Fruit fly (Drosophila melanogaster) whole organism, embryonic: ENCODE data around the gene Uba2.

Experiments used
- ATbp ChIP-seq: fragments of 200-800 bp; sonication (Bioruptor generic); optimal IDR thresholded peaks from 2 replicates; lab custom pipeline; 2017; ENCODE audit warnings: missing biosample characterization, mild to moderate bottlenecking, missing genetic modification characterization, missing genetic modification reagents
- Blimp-1 ChIP-seq: fragments of 200-800 bp; sonication (Bioruptor generic); optimal IDR thresholded peaks from 3 replicates; lab custom pipeline; 2018; ENCODE audit warnings: missing biosample characterization, missing genetic modification characterization, mild to moderate bottlenecking, moderate library complexity, missing genetic modification reagents
- CG11560 ChIP-seq: fragments of 200-800 bp; sonication (Bioruptor generic); IDR thresholded peaks from 3 replicates; pipeline ENCODE4 v1.3.6; 2022; ENCODE audit warnings: missing biosample characterization, missing genetic modification characterization
- CG11695 ChIP-seq: fragments of 200-800 bp; sonication (Bioruptor generic); IDR thresholded peaks from 3 replicates; pipeline ENCODE4 v1.3.6; 2022; ENCODE audit warnings: missing biosample characterization, missing genetic modification characterization
- CG12236 ChIP-seq: fragments of 200-800 bp; sonication (Bioruptor generic); optimal IDR thresholded peaks from 2 replicates; lab custom pipeline; 2016; ENCODE audit warnings: missing biosample characterization, missing genetic modification characterization
- CG12391 ChIP-seq: fragments of 200-800 bp; sonication (Bioruptor generic); optimal IDR thresholded peaks from 3 replicates; lab custom pipeline; 2018; ENCODE audit warnings: missing biosample characterization, mild to moderate bottlenecking, missing genetic modification characterization, moderate library complexity
- CG13287 ChIP-seq: fragments of 200-800 bp; sonication (Bioruptor generic); IDR thresholded peaks from 2 replicates; pipeline ENCODE4 v1.3.6; 2022; ENCODE audit warnings: missing biosample characterization, missing genetic modification characterization; ENCODE audit not compliant: partially characterized antibody
- CG14710 ChIP-seq: fragments of 200-800 bp; sonication (Bioruptor generic); optimal IDR thresholded peaks from 3 replicates; lab custom pipeline; 2019; ENCODE audit warnings: missing biosample characterization, mild to moderate bottlenecking, missing genetic modification characterization, moderate library complexity
- CG15514 ChIP-seq: fragments of 200-800 bp; sonication (Bioruptor generic); optimal IDR thresholded peaks from 3 replicates; lab custom pipeline; 2017; ENCODE audit warnings: missing biosample characterization, missing genetic modification characterization, mild to moderate bottlenecking, moderate library complexity, missing genetic modification reagents
- CG16813 ChIP-seq: fragments of 200-800 bp; sonication (Bioruptor generic); IDR thresholded peaks from 3 replicates; pipeline ENCODE4 v1.3.6; 2022; ENCODE audit warnings: missing biosample characterization, missing genetic modification characterization; ENCODE audit not compliant: partially characterized antibody
- CG18262 ChIP-seq: fragments of 200-800 bp; optimal IDR thresholded peaks from 3 replicates; lab custom pipeline; 2019; ENCODE audit warnings: missing biosample characterization, mild to moderate bottlenecking, missing genetic modification characterization, moderate library complexity
- CG2116 ChIP-seq: fragments of 200-800 bp; sonication (Bioruptor generic); optimal IDR thresholded peaks from 3 replicates; lab custom pipeline; 2018; ENCODE audit warnings: missing biosample characterization, mild to moderate bottlenecking, missing genetic modification characterization
- CG2120 ChIP-seq: fragments of 200-800 bp; sonication (Bioruptor generic); optimal IDR thresholded peaks from 3 replicates; lab custom pipeline; 2016; ENCODE audit warnings: missing biosample characterization, missing genetic modification characterization
- CG32532 ChIP-seq: fragments of 200-800 bp; sonication (Bioruptor generic); IDR thresholded peaks from 2 replicates; pipeline ENCODE4 v1.3.6; 2022; ENCODE audit warnings: missing biosample characterization, missing genetic modification characterization
- CG3407 ChIP-seq: fragments of 200-800 bp; sonication (Bioruptor generic); optimal IDR thresholded peaks from 2 replicates; lab custom pipeline; 2018; ENCODE audit warnings: missing biosample characterization, mild to moderate bottlenecking, missing genetic modification characterization
- CG4617 ChIP-seq: fragments of 200-800 bp; sonication (Bioruptor generic); optimal IDR thresholded peaks from 3 replicates; lab custom pipeline; 2016; ENCODE audit warnings: missing biosample characterization, missing genetic modification characterization, borderline replicate concordance
- CG7786 ChIP-seq: fragments of 200-800 bp; sonication (Bioruptor generic); optimal IDR thresholded peaks from 2 replicates; lab custom pipeline; 2016; ENCODE audit warnings: missing biosample characterization, missing genetic modification characterization
- CG7928 ChIP-seq: fragments of 200-800 bp; sonication (Bioruptor generic); optimal IDR thresholded peaks from 2 replicates; lab custom pipeline; 2017; ENCODE audit warnings: missing biosample characterization, mild to moderate bottlenecking, missing genetic modification characterization
- CG8290 ChIP-seq, 3 experiments: fragments of 200-800 bp; sonication (Bioruptor generic); optimal IDR thresholded peaks; 2 replicates each; lab custom pipeline; 2016 to 2019; ENCODE audit warnings: missing biosample characterization in 3 of 3, missing genetic modification characterization in 3 of 3, mild to moderate bottlenecking in 2 of 3, moderate library complexity in 1 of 3
- CG8478 ChIP-seq: fragments of >200 bp; optimal IDR thresholded peaks from 2 replicates; lab custom pipeline; 2018
- CG8944 ChIP-seq: fragments of 200-800 bp; sonication (Bioruptor generic); optimal IDR thresholded peaks from 3 replicates; lab custom pipeline; 2016; ENCODE audit warnings: missing biosample characterization, missing genetic modification characterization
- Dp ChIP-seq: fragments of 200-800 bp; sonication (Bioruptor generic); optimal IDR thresholded peaks from 2 replicates; lab custom pipeline; 2018; ENCODE audit warnings: missing biosample characterization, mild to moderate bottlenecking, missing genetic modification characterization, moderate library complexity
- E2f2 ChIP-seq: fragments of 200-800 bp; sonication (Bioruptor generic); IDR thresholded peaks from 2 replicates; pipeline ENCODE4 v1.3.6; 2022; ENCODE audit warnings: missing biosample characterization, missing genetic modification characterization
- ERR ChIP-seq: fragments of 200-800 bp; sonication (Bioruptor generic); optimal IDR thresholded peaks from 2 replicates; lab custom pipeline; 2016; ENCODE audit warnings: missing biosample characterization, missing genetic modification characterization
- Ets97D ChIP-seq: fragments of 200-800 bp; sonication (Bioruptor generic); optimal IDR thresholded peaks from 3 replicates; lab custom pipeline; 2016; ENCODE audit warnings: missing biosample characterization, missing genetic modification characterization
- Fer3 ChIP-seq: fragments of 200-800 bp; sonication (Bioruptor generic); optimal IDR thresholded peaks from 2 replicates; lab custom pipeline; 2018; ENCODE audit warnings: missing biosample characterization, mild to moderate bottlenecking, missing genetic modification characterization, moderate library complexity
- HLH4C ChIP-seq: fragments of 200-800 bp; sonication (Bioruptor generic); IDR thresholded peaks from 3 replicates; pipeline ENCODE4 v1.3.6; 2022; ENCODE audit warnings: missing biosample characterization, missing genetic modification characterization; ENCODE audit not compliant: partially characterized antibody
- HmgD ChIP-seq: fragments of 200-800 bp; sonication (Bioruptor generic); optimal IDR thresholded peaks from 3 replicates; lab custom pipeline; 2016; ENCODE audit warnings: missing biosample characterization, missing genetic modification characterization
- NK7.1 ChIP-seq: fragments of 200-800 bp; sonication (Bioruptor generic); optimal IDR thresholded peaks from 3 replicates; lab custom pipeline; 2016; ENCODE audit warnings: missing biosample characterization, missing genetic modification characterization
- Opbp ChIP-seq: fragments of 200-800 bp; sonication (Bioruptor generic); IDR thresholded peaks from 3 replicates; pipeline ENCODE4 v1.3.6; 2022; ENCODE audit warnings: missing biosample characterization, missing genetic modification characterization; ENCODE audit not compliant: partially characterized antibody
- YL-1 ChIP-seq: fragments of 200-800 bp; sonication (Bioruptor generic); optimal IDR thresholded peaks from 3 replicates; lab custom pipeline; 2017; ENCODE audit warnings: missing biosample characterization, mild to moderate bottlenecking, missing genetic modification characterization
- bab2 ChIP-seq: fragments of 200-800 bp; sonication (Bioruptor generic); optimal IDR thresholded peaks from 2 replicates; lab custom pipeline; 2016; ENCODE audit warnings: missing biosample characterization, missing genetic modification characterization
- bigmax ChIP-seq: fragments of 200-800 bp; sonication (Bioruptor generic); optimal IDR thresholded peaks from 2 replicates; lab custom pipeline; 2018; ENCODE audit warnings: missing biosample characterization, mild to moderate bottlenecking, missing genetic modification characterization
- da ChIP-seq: fragments of 200-800 bp; sonication (Bioruptor generic); optimal IDR thresholded peaks from 2 replicates; lab custom pipeline; 2016; ENCODE audit warnings: missing biosample characterization, missing genetic modification characterization
- dimm ChIP-seq: fragments of 200-800 bp; sonication (Bioruptor generic); IDR thresholded peaks from 2 replicates; pipeline ENCODE4 v1.3.6; 2022; ENCODE audit warnings: missing biosample characterization, missing genetic modification characterization
- ftz-f1 ChIP-seq: fragments of 200-800 bp; sonication (Bioruptor generic); optimal IDR thresholded peaks from 2 replicates; lab custom pipeline; 2016; ENCODE audit warnings: missing biosample characterization, missing genetic modification characterization
- maf-S ChIP-seq: fragments of 200-800 bp; sonication (Bioruptor generic); optimal IDR thresholded peaks from 2 replicates; lab custom pipeline; 2016; ENCODE audit warnings: missing biosample characterization, missing genetic modification characterization
- sens ChIP-seq: fragments of 200-800 bp; sonication (Bioruptor generic); peaks from one replicate; lab custom pipeline; 2016; ENCODE audit warnings: missing biosample characterization, missing genetic modification characterization
- shn ChIP-seq: fragments of 200-800 bp; sonication (Bioruptor generic); optimal IDR thresholded peaks from 3 replicates; lab custom pipeline; 2016; ENCODE audit warnings: missing biosample characterization, missing genetic modification characterization
- sisA ChIP-seq: fragments of 200-800 bp; sonication (Bioruptor generic); IDR thresholded peaks from 2 replicates; pipeline ENCODE4 v1.3.6; 2022; ENCODE audit warnings: missing biosample characterization, missing genetic modification characterization
- so ChIP-seq: fragments of 200-800 bp; sonication (Bioruptor generic); IDR thresholded peaks from 3 replicates; pipeline ENCODE4 v1.3.6; 2022; ENCODE audit warnings: missing biosample characterization, missing genetic modification characterization
- stwl ChIP-seq: fragments of 200-800 bp; sonication (Bioruptor generic); optimal IDR thresholded peaks from 3 replicates; lab custom pipeline; 2018; ENCODE audit warnings: missing biosample characterization, mild to moderate bottlenecking, missing genetic modification characterization, moderate library complexity
- tup ChIP-seq: fragments of 200-800 bp; sonication (Bioruptor generic); optimal IDR thresholded peaks from 2 replicates; lab custom pipeline; 2016; ENCODE audit warnings: missing biosample characterization, mild to moderate bottlenecking, missing genetic modification characterization, moderate library complexity
- z ChIP-seq: fragments of 200-800 bp; sonication (Bioruptor generic); IDR thresholded peaks from 3 replicates; pipeline ENCODE4 v1.3.6; 2022; ENCODE audit warnings: missing biosample characterization, missing genetic modification characterization

Uba2 gene

DNA sequence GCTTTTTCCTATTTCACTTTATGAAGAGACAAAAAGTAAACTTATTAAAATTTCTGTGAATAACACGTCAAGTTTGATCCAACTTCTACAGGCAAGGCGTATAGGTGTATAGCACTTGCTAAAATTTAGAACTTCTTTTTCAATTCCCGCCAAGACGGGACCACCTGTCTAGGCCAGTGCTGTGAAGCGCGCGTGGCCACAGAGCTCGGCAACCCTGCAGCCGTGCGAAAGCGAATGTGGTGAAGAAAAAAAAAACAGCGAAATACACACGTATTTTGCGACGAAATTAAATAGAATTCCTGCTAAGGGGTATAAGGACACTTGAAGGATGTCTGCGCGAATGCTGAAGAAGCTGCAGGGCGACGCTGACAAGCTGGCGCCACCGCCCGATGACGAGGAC is 17.4 kb downstream of the Uba2 start, which contains the start of gene Nulp1 (continued):
- TF ChIP-seq sisA (GFP tag; lab: Robert Waterston, UW): no peak
- peak; percentile 57 for TF ChIP-seq HmgD (GFP tag; lab: Kevin White, UChicago)
- no peak for TF ChIP-seq CG8478
- peak; percentile 57 for TF ChIP-seq da (GFP tag; lab: Kevin White, UChicago)
- no peak for TF ChIP-seq bigmax
- TF ChIP-seq CG18262 (tag; lab: Kevin White, UChicago): no peak
- no peak for TF ChIP-seq CG12391 (tag; lab: Kevin White, UChicago)
- TF ChIP-seq CG13287 (GFP tag; lab: Robert Waterston, UW): peak; percentile 22; the same call in 1 of the 2 replicates
- TF ChIP-seq CG14710: peak; percentile 75
- TF ChIP-seq maf-S: peak; percentile 27
- peak; percentile 8 for TF ChIP-seq shn (GFP tag; lab: Kevin White, UChicago)
- no peak for TF ChIP-seq so
- TF ChIP-seq CG7786 (GFP tag; lab: Kevin White, UChicago): peak; percentile 13
- TF ChIP-seq Fer3: no peak
- TF ChIP-seq CG16813 (GFP tag; lab: Robert Waterston, UW): peak; percentile 12; the same call in 1 of the 3 replicates
- TF ChIP-seq CG11695 (GFP tag; lab: Robert Waterston, UW): no peak
- TF ChIP-seq YL-1: peak; percentile 48
- no peak for TF ChIP-seq z (GFP tag; lab: Robert Waterston, UW)
- no peak for TF ChIP-seq ERR
- TF ChIP-seq bab2 (GFP tag; lab: Kevin White, UChicago): peak; percentile 5
- peak; percentile 68 for TF ChIP-seq CG2120 (GFP tag; lab: Kevin White, UChicago)
- peak; percentile 91 for TF ChIP-seq CG4617 (GFP tag; lab: Kevin White, UChicago)
- TF ChIP-seq CG32532: no peak
- TF ChIP-seq Ets97D (GFP tag; lab: Kevin White, UChicago): peak; percentile 57
- no peak for TF ChIP-seq CG3407
- TF ChIP-seq CG11560: no peak
- no peak for TF ChIP-seq ATbp (GFP tag; lab: Kevin White, UChicago)
- peak; percentile 17 for TF ChIP-seq CG8944 (GFP tag; lab: Kevin White, UChicago)
- no peak for TF ChIP-seq tup
- TF ChIP-seq sens (GFP tag; lab: Kevin White, UChicago): peak; percentile 74
- peak; percentile 60 for TF ChIP-seq CG15514 (GFP tag; lab: Kevin White, UChicago)
- TF ChIP-seq E2f2 (GFP tag; lab: Robert Waterston, UW): peak; percentile 94
- peak; percentile 58 for TF ChIP-seq ftz-f1 (GFP tag; lab: Kevin White, UChicago)
- TF ChIP-seq Opbp (GFP tag; lab: Robert Waterston, UW): 0 out of 3 replicates have a peak, but pooled peaks have one; percentile 43
- no peak for TF ChIP-seq HLH4C (GFP tag; lab: Robert Waterston, UW)

dm6 chr3L:8108886-8109285 is 18.7 kb downstream of the Uba2 start, which contains the start of gene fan:
TSS of gene fan (plus strand) at chr3L:8109132.
- TF ChIP-seq Ets97D (GFP tag; lab: Kevin White, UChicago): peak; percentile 28
- peak; percentile 23 for TF ChIP-seq CG2116 (GFP tag; lab: Kevin White, UChicago)
- no peak for TF ChIP-seq dimm (GFP tag; lab: Robert Waterston, UW)
- peak; percentile 99 for TF ChIP-seq CG14710
- TF ChIP-seq CG13287 (GFP tag; lab: Robert Waterston, UW): no peak
- TF ChIP-seq NK7.1: no peak
- TF ChIP-seq stwl: peak; percentile 89
- TF ChIP-seq CG8290 (GFP tag; optimal IDR thresholded peaks at IDR 0.05; lab: Kevin White, UChicago): peak; percentile 57
- TF ChIP-seq CG8290 (tag; optimal IDR thresholded peaks at IDR 0.05; lab: Kevin White, UChicago): no peak
- TF ChIP-seq CG7928 (GFP tag; lab: Kevin White, UChicago): peak; percentile 46
- TF ChIP-seq CG12236 (GFP tag; lab: Kevin White, UChicago): no peak
- TF ChIP-seq Blimp-1 (GFP tag; lab: Kevin White, UChicago): peak; percentile 57
- TF ChIP-seq Dp (GFP tag; lab: Kevin White, UChicago): peak; percentile 11
